Worm (Caenorhabditis elegans): ENCODE data around the gene C08F1.10.

C08F1.10 gene

ce11 chrII:1818300-1818699 lies 32.2 kb upstream of the C08F1.10 start, which contains the start of gene fbxb-10:
TSS of gene fbxb-10 (minus strand) at chrII:1818400.
- TF ChIP-seq unc-62 (GFP tag; optimal IDR thresholded peaks at IDR 0.05): no peak
- no peak for TF ChIP-seq unc-39 (tag; optimal IDR thresholded peaks at IDR 0.05)
- no peak for TF ChIP-seq nhr-23 (tag; optimal IDR thresholded peaks at IDR 0.05)
- TF ChIP-seq peb-1 (tag; optimal IDR thresholded peaks at IDR 0.05): no peak
- no peak for TF ChIP-seq mbf-1 (tag; optimal IDR thresholded peaks at IDR 0.05)
- TF ChIP-seq zag-1 (tag; optimal IDR thresholded peaks at IDR 0.05): no peak
- TF ChIP-seq gmeb-1 (tag; optimal IDR thresholded peaks at IDR 0.05): no peak

ce11 chrII:1816053-1816452 lies 29.9 kb upstream of the C08F1.10 start:
- TF ChIP-seq lin-39 (tag; optimal IDR thresholded peaks at IDR 0.05): no peak
- no peak for TF ChIP-seq ceh-82 (tag; optimal IDR thresholded peaks at IDR 0.05)
- TF ChIP-seq mab-5 (tag; optimal IDR thresholded peaks at IDR 0.05): no peak
- TF ChIP-seq snpc-4 (tag; optimal IDR thresholded peaks at IDR 0.05): no peak
- no peak for TF ChIP-seq ama-1 (optimal IDR thresholded peaks at IDR 0.05)
- no peak for TF ChIP-seq unc-39 (tag; optimal IDR thresholded peaks at IDR 0.05)
- no peak for TF ChIP-seq egl-27 (tag; optimal IDR thresholded peaks at IDR 0.05)
- no peak for TF ChIP-seq nhr-25 (tag; optimal IDR thresholded peaks at IDR 0.05)
- no peak for TF ChIP-seq dmd-4 (tag; optimal IDR thresholded peaks at IDR 0.05)
- TF ChIP-seq peb-1 (tag; optimal IDR thresholded peaks at IDR 0.05): no peak
- TF ChIP-seq Y55F3AM.14 (GFP tag; optimal IDR thresholded peaks at IDR 0.05): no peak
- TF ChIP-seq C34F6.9 (tag; optimal IDR thresholded peaks at IDR 0.05): no peak
- TF ChIP-seq lin-11 (tag; optimal IDR thresholded peaks at IDR 0.05): no peak
- no peak for TF ChIP-seq ztf-4 (tag; optimal IDR thresholded peaks at IDR 0.05)
- no peak for TF ChIP-seq nhr-12 (tag; optimal IDR thresholded peaks at IDR 0.05)
- no peak for TF ChIP-seq zag-1 (tag; optimal IDR thresholded peaks at IDR 0.05)
- TF ChIP-seq mdl-1 (tag; optimal IDR thresholded peaks at IDR 0.05): no peak
- no peak for TF ChIP-seq nhr-129 (tag; optimal IDR thresholded peaks at IDR 0.05)

- TF ChIP-seq blmp-1 (tag; optimal IDR thresholded peaks at IDR 0.05; ENCODE audit: insufficient read depth): no peak
- TF ChIP-seq ceh-82 (tag; optimal IDR thresholded peaks at IDR 0.05): no peak
- no peak for TF ChIP-seq skn-1 (tag; optimal IDR thresholded peaks at IDR 0.05)
- no peak for TF ChIP-seq nhr-12 (tag; optimal IDR thresholded peaks at IDR 0.05)
- TF ChIP-seq peb-1 (tag; optimal IDR thresholded peaks at IDR 0.05): no peak
- TF ChIP-seq unc-55 (GFP tag; optimal IDR thresholded peaks at IDR 0.05): peak; percentile 8
Measured at ce11 chrII:1808217-1808616, 22.1 kb upstream of the C08F1.10 start, which contains the start of gene C08F1.8. TSS of gene C08F1.8 (minus strand) at chrII:1808317.

ce11 chrII:1806358-1806757 lies 20.2 kb upstream of the C08F1.10 start, which contains the start of gene C08F1.12:
TSS of gene C08F1.12 (minus strand) at chrII:1806458.
- TF ChIP-seq ztf-11 (tag; optimal IDR thresholded peaks at IDR 0.05) (no peak), nhr-12 (tag; optimal IDR thresholded peaks at IDR 0.05) (no peak), nhr-237 (tag; optimal IDR thresholded peaks at IDR 0.05) (no peak), nhr-25 (tag; optimal IDR thresholded peaks at IDR 0.05) (no peak), ZK546.5 (tag; optimal IDR thresholded peaks at IDR 0.05) (no peak), mab-5 (tag; optimal IDR thresholded peaks at IDR 0.05) (no peak), mdl-1 (tag; optimal IDR thresholded peaks at IDR 0.05) (no peak), nhr-129 (tag; optimal IDR thresholded peaks at IDR 0.05) (no peak), nhr-77 (tag; optimal IDR thresholded peaks at IDR 0.05) (no peak), unc-62 (GFP tag; optimal IDR thresholded peaks at IDR 0.05) (no peak), egl-27 (tag; optimal IDR thresholded peaks at IDR 0.05) (no peak)

DNA sequence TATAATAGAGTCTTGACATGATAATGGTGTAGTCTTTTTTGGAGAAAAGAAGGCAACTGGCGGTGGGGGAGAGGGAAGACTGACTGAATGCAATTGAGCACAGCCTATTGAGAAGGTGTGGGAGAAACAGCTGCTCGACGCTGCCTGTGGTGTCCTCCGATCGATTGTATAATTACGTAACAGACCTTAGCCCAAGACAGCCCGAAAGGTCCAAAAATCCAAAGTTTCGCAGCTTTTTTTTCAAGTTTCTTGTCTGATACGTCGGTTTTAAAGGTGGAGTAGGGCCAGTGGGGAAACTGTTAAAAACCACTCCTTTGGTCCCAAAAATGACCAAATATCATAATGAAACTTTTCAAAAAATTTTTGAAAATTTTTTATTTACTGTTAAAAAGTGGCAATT lies 2.0 kb upstream of the C08F1.10 start, which contains the start of the genes C08F1.6 and fbxb-13:
Gene C08F1.6, minus strand, starts transcription at position 101 of the 400 bp plus-strand sequence.
Gene fbxb-13, plus strand, starts transcription at position 191 of the 400 bp plus-strand sequence.
- TF ChIP-seq unc-62 (GFP tag; optimal IDR thresholded peaks at IDR 0.05): no peak
- TF ChIP-seq nhr-23 (tag; optimal IDR thresholded peaks at IDR 0.05): no peak
- no peak for TF ChIP-seq mbf-1 (tag; optimal IDR thresholded peaks at IDR 0.05)
- TF ChIP-seq nhr-237 (tag; optimal IDR thresholded peaks at IDR 0.05): no peak
- no peak for TF ChIP-seq lsy-2 (tag; optimal IDR thresholded peaks at IDR 0.05)
- TF ChIP-seq nhr-6 (tag; optimal IDR thresholded peaks at IDR 0.05): no peak
- TF ChIP-seq lin-11 (tag; optimal IDR thresholded peaks at IDR 0.05): no peak
- no peak for TF ChIP-seq Y55F3AM.14 (GFP tag; optimal IDR thresholded peaks at IDR 0.05)
- no peak for TF ChIP-seq elt-1 (tag; optimal IDR thresholded peaks at IDR 0.05)
- no peak for TF ChIP-seq C34F6.9 (tag; optimal IDR thresholded peaks at IDR 0.05)
- TF ChIP-seq dmd-4 (tag; optimal IDR thresholded peaks at IDR 0.05): no peak
- TF ChIP-seq unc-55 (GFP tag; optimal IDR thresholded peaks at IDR 0.05): no peak
- TF ChIP-seq sem-4 (tag; optimal IDR thresholded peaks at IDR 0.05): no peak
- no peak for TF ChIP-seq crh-2 (tag; optimal IDR thresholded peaks at IDR 0.05)
- no peak for TF ChIP-seq snpc-4 (tag; optimal IDR thresholded peaks at IDR 0.05)
- no peak for TF ChIP-seq ceh-82 (tag; optimal IDR thresholded peaks at IDR 0.05)
- TF ChIP-seq nhr-25 (tag; optimal IDR thresholded peaks at IDR 0.05): no peak
- TF ChIP-seq nhr-10 (tag; optimal IDR thresholded peaks at IDR 0.05): no peak
- no peak for TF ChIP-seq lin-39 (tag; optimal IDR thresholded peaks at IDR 0.05)

All from whole organism, L2 larva.